Fruit fly (Drosophila melanogaster) whole organism, embryonic: ENCODE measurements around the gene CG5853.

Experiments used
- Asciz ChIP-seq: fragments of 200-800 bp; sonication (Bioruptor generic); optimal IDR thresholded peaks from 2 replicates; lab custom pipeline; 2017; ENCODE audit warnings: missing biosample characterization, mild to moderate bottlenecking, missing genetic modification characterization, missing genetic modification reagents
- Atf-2 ChIP-seq: fragments of 200-800 bp; sonication (Bioruptor generic); optimal IDR thresholded peaks from 2 replicates; lab custom pipeline; 2016; ENCODE audit warnings: missing biosample characterization, missing genetic modification characterization
- B-H1 ChIP-seq: fragments of 200-800 bp; sonication (Bioruptor generic); IDR thresholded peaks from 3 replicates; pipeline ENCODE4 v1.3.6; 2022; ENCODE audit warnings: missing biosample characterization, missing genetic modification characterization
- Blimp-1 ChIP-seq: fragments of 200-800 bp; sonication (Bioruptor generic); optimal IDR thresholded peaks from 3 replicates; lab custom pipeline; 2018; ENCODE audit warnings: missing biosample characterization, missing genetic modification characterization, mild to moderate bottlenecking, moderate library complexity, missing genetic modification reagents
- Bteb2 ChIP-seq: fragments of 200-800 bp; sonication (Bioruptor generic); optimal IDR thresholded peaks from 2 replicates; lab custom pipeline; 2016; ENCODE audit warnings: missing biosample characterization, missing genetic modification characterization
- CG10366 ChIP-seq: fragments of 200-800 bp; sonication (Bioruptor generic); IDR thresholded peaks from 2 replicates; pipeline ENCODE4 v1.3.6; 2022; ENCODE audit warnings: missing biosample characterization, missing genetic modification characterization
- CG11695 ChIP-seq: fragments of 200-800 bp; sonication (Bioruptor generic); IDR thresholded peaks from 3 replicates; pipeline ENCODE4 v1.3.6; 2022; ENCODE audit warnings: missing biosample characterization, missing genetic modification characterization
- CG11696 ChIP-seq: fragments of 200-800 bp; sonication (Bioruptor generic); IDR thresholded peaks from 2 replicates; pipeline ENCODE4 v1.3.6; 2022; ENCODE audit warnings: missing biosample characterization, missing genetic modification characterization
- CG12236 ChIP-seq: fragments of 200-800 bp; sonication (Bioruptor generic); optimal IDR thresholded peaks from 2 replicates; lab custom pipeline; 2016; ENCODE audit warnings: missing biosample characterization, missing genetic modification characterization
- CG1233 ChIP-seq: fragments of 200-800 bp; sonication (Bioruptor generic); optimal IDR thresholded peaks from 4 replicates; lab custom pipeline; 2018; ENCODE audit warnings: missing biosample characterization, mild to moderate bottlenecking, missing genetic modification characterization
- CG12744 ChIP-seq: fragments of 200-800 bp; sonication (Bioruptor generic); optimal IDR thresholded peaks from 2 replicates; lab custom pipeline; 2016; ENCODE audit warnings: missing biosample characterization, missing genetic modification characterization
- CG13123 ChIP-seq: fragments of 200-800 bp; sonication (Bioruptor generic); optimal IDR thresholded peaks from 2 replicates; lab custom pipeline; 2016; ENCODE audit warnings: missing biosample characterization, missing genetic modification characterization
- CG13296 ChIP-seq: fragments of 200-800 bp; sonication (Bioruptor generic); optimal IDR thresholded peaks from 3 replicates; lab custom pipeline; 2018; ENCODE audit warnings: missing biosample characterization, mild to moderate bottlenecking, missing genetic modification characterization
- CG13624 ChIP-seq: fragments of 200-800 bp; sonication (Bioruptor generic); optimal IDR thresholded peaks from 2 replicates; lab custom pipeline; 2016; ENCODE audit warnings: missing biosample characterization, missing genetic modification characterization
- CG13775 ChIP-seq: fragments of 200-800 bp; sonication (Bioruptor generic); optimal IDR thresholded peaks from 3 replicates; lab custom pipeline; 2017; ENCODE audit warnings: missing biosample characterization, mild to moderate bottlenecking, missing genetic modification characterization
- CG15269 ChIP-seq: fragments of 200-800 bp; sonication (Bioruptor generic); optimal IDR thresholded peaks from 2 replicates; lab custom pipeline; 2018; ENCODE audit warnings: missing biosample characterization, mild to moderate bottlenecking, missing genetic modification characterization, moderate library complexity
- CG16779 ChIP-seq: fragments of 200-800 bp; sonication (Bioruptor generic); IDR thresholded peaks from 2 replicates; pipeline ENCODE4 v1.3.6; 2022; ENCODE audit warnings: missing biosample characterization, missing genetic modification characterization
- CG17829 ChIP-seq: fragments of 200-800 bp; optimal IDR thresholded peaks from 2 replicates; lab custom pipeline; 2019; ENCODE audit warnings: missing biosample characterization, mild to moderate bottlenecking, missing genetic modification characterization, moderate library complexity
- CG30020 ChIP-seq: fragments of 200-800 bp; optimal IDR thresholded peaks from 2 replicates; lab custom pipeline; 2019; ENCODE audit warnings: missing biosample characterization, mild to moderate bottlenecking, missing genetic modification characterization, moderate library complexity
- CG6854 ChIP-seq: fragments of 200-800 bp; sonication (Bioruptor generic); optimal IDR thresholded peaks from 3 replicates; lab custom pipeline; 2017; ENCODE audit warnings: missing biosample characterization, mild to moderate bottlenecking, missing genetic modification characterization
- CG8359 ChIP-seq: fragments of 200-800 bp; sonication (Bioruptor generic); optimal IDR thresholded peaks from 2 replicates; lab custom pipeline; 2017; ENCODE audit warnings: missing biosample characterization, mild to moderate bottlenecking, missing genetic modification characterization, borderline replicate concordance
- Dip2 ChIP-seq: fragments of 200-800 bp; sonication (Bioruptor generic); IDR thresholded peaks from 2 replicates; pipeline ENCODE4 v1.3.6; 2022; ENCODE audit warnings: missing biosample characterization, missing genetic modification characterization
- Fer1 ChIP-seq: fragments of 200-800 bp; sonication (Bioruptor generic); optimal IDR thresholded peaks from 2 replicates; lab custom pipeline; 2017; ENCODE audit warnings: missing biosample characterization, mild to moderate bottlenecking, missing genetic modification characterization
- GATAe ChIP-seq: fragments of 200-800 bp; sonication (Bioruptor generic); conservative IDR thresholded peaks from 2 replicates; pipeline ENCODE4 v1.3.6; 2022; ENCODE audit warnings: missing biosample characterization, missing genetic modification characterization
- HLH3B ChIP-seq: fragments of 200-800 bp; sonication (Bioruptor generic); IDR thresholded peaks from 2 replicates; pipeline ENCODE4 v1.3.6; 2022; ENCODE audit warnings: missing biosample characterization, missing genetic modification characterization
- Mad ChIP-seq: fragments of 200-800 bp; sonication (Bioruptor generic); optimal IDR thresholded peaks from 2 replicates; lab custom pipeline; 2016; ENCODE audit warnings: missing biosample characterization, missing genetic modification characterization
- Max ChIP-seq: fragments of 200-800 bp; sonication (Bioruptor generic); optimal IDR thresholded peaks from 2 replicates; lab custom pipeline; 2016; ENCODE audit warnings: missing biosample characterization, mild to moderate bottlenecking, missing genetic modification characterization
- Ptx1 ChIP-seq: fragments of 200-800 bp; sonication (Bioruptor generic); IDR thresholded peaks from 2 replicates; pipeline ENCODE4 v1.3.6; 2022; ENCODE audit warnings: missing biosample characterization, missing genetic modification characterization
- Rx ChIP-seq: fragments of 200-800 bp; sonication (Bioruptor generic); IDR thresholded peaks from 2 replicates; pipeline ENCODE4 v1.3.6; 2022; ENCODE audit warnings: missing biosample characterization, missing genetic modification characterization
- Side ChIP-seq: fragments of 200-800 bp; sonication (Bioruptor generic); optimal IDR thresholded peaks from 2 replicates; lab custom pipeline; 2016; ENCODE audit warnings: missing biosample characterization, missing genetic modification characterization
- Sox102F ChIP-seq: fragments of 200-800 bp; sonication (Bioruptor generic); optimal IDR thresholded peaks from 2 replicates; lab custom pipeline; 2018; ENCODE audit warnings: missing biosample characterization, mild to moderate bottlenecking, missing genetic modification characterization, moderate library complexity
- Tbp ChIP-seq: fragments of >200 bp; optimal IDR thresholded peaks from 2 replicates; lab custom pipeline; 2018; ENCODE audit warnings: missing biosample characterization, missing genetic modification characterization
- br ChIP-seq: fragments of >200 bp; optimal IDR thresholded peaks from 2 replicates; lab custom pipeline; 2017
- chinmo ChIP-seq: fragments of 200-800 bp; sonication (Bioruptor generic); IDR thresholded peaks from 4 replicates; pipeline ENCODE4 v1.3.6; 2022; ENCODE audit warnings: missing biosample characterization, missing genetic modification characterization; ENCODE audit not compliant: partially characterized antibody
- chm ChIP-seq: fragments of 200-800 bp; sonication (Bioruptor generic); IDR thresholded peaks from 2 replicates; pipeline ENCODE4 v1.3.6; 2022; ENCODE audit warnings: missing biosample characterization, missing genetic modification characterization
- chn ChIP-seq: fragments of 200-800 bp; sonication (Bioruptor generic); optimal IDR thresholded peaks from 2 replicates; lab custom pipeline; 2016; ENCODE audit warnings: missing biosample characterization, missing genetic modification characterization
- cwo ChIP-seq: fragments of 200-800 bp; sonication (Bioruptor generic); optimal IDR thresholded peaks from 3 replicates; lab custom pipeline; 2017; ENCODE audit warnings: missing biosample characterization, missing genetic modification characterization, mild to moderate bottlenecking, moderate library complexity, missing genetic modification reagents
- dmrt11E ChIP-seq: fragments of 200-800 bp; sonication (Bioruptor generic); optimal IDR thresholded peaks from 3 replicates; lab custom pipeline; 2018; ENCODE audit warnings: missing biosample characterization, mild to moderate bottlenecking, missing genetic modification characterization, moderate library complexity
- h ChIP-seq: fragments of >200 bp; optimal IDR thresholded peaks from 2 replicates; lab custom pipeline; 2017
- ham ChIP-seq: fragments of 200-800 bp; sonication (Bioruptor generic); IDR thresholded peaks from 2 replicates; pipeline ENCODE4 v1.3.6; 2022; ENCODE audit warnings: missing biosample characterization, missing genetic modification characterization
- hkb ChIP-seq, 2 experiments: fragments of 200-800 bp in 1 of 2; fragments of >200 bp in 1 of 2; sonication (Bioruptor generic) in 1 of 2; IDR thresholded peaks in 1 of 2; optimal IDR thresholded peaks in 1 of 2; 2 replicates each; pipeline versions ENCODE4 v1.3.6 to Lab custom; 2017 to 2022; ENCODE audit warnings: missing biosample characterization in 1 of 2, missing genetic modification characterization in 1 of 2
- jing ChIP-seq: fragments of 200-800 bp; sonication (Bioruptor generic); optimal IDR thresholded peaks from 2 replicates; lab custom pipeline; 2018; ENCODE audit warnings: missing biosample characterization, mild to moderate bottlenecking, missing genetic modification characterization
- kah ChIP-seq: fragments of 200-800 bp; sonication (Bioruptor generic); optimal IDR thresholded peaks from 2 replicates; lab custom pipeline; 2018; ENCODE audit warnings: missing biosample characterization, mild to moderate bottlenecking, missing genetic modification characterization
- lbe ChIP-seq: fragments of 200-800 bp; sonication (Bioruptor generic); optimal IDR thresholded peaks from 2 replicates; lab custom pipeline; 2016; ENCODE audit warnings: missing biosample characterization, mild to moderate bottlenecking, missing genetic modification characterization
- maf-S ChIP-seq: fragments of 200-800 bp; sonication (Bioruptor generic); optimal IDR thresholded peaks from 2 replicates; lab custom pipeline; 2016; ENCODE audit warnings: missing biosample characterization, missing genetic modification characterization
- salm ChIP-seq: fragments of 200-800 bp; sonication (Bioruptor generic); optimal IDR thresholded peaks from 2 replicates; lab custom pipeline; 2018; ENCODE audit warnings: missing biosample characterization, mild to moderate bottlenecking, missing genetic modification characterization
- seq ChIP-seq: fragments of 200-800 bp; sonication (Bioruptor generic); IDR thresholded peaks from 2 replicates; pipeline ENCODE4 v1.3.6; 2022; ENCODE audit warnings: missing biosample characterization, missing genetic modification characterization
- sima ChIP-seq: fragments of 200-800 bp; sonication (Bioruptor generic); optimal IDR thresholded peaks from 2 replicates; lab custom pipeline; 2016; ENCODE audit warnings: missing biosample characterization, missing genetic modification characterization
- tll ChIP-seq, 2 experiments: fragments of 200-800 bp in 1 of 2; fragments of >200 bp in 1 of 2; sonication (Bioruptor generic) in 1 of 2; optimal IDR thresholded peaks; 2 replicates each; lab custom pipeline; 2017 to 2019; ENCODE audit warnings: missing biosample characterization in 2 of 2, missing genetic modification characterization in 2 of 2, mild to moderate bottlenecking in 1 of 2, moderate library complexity in 1 of 2
- wdn ChIP-seq: fragments of 200-800 bp; sonication (Bioruptor generic); IDR thresholded peaks from 2 replicates; pipeline ENCODE4 v1.3.6; 2022; ENCODE audit warnings: missing biosample characterization, missing genetic modification characterization

Gene CG5853

dm6 chr2L:9984078-9984772, 36.8 kb upstream of the CG5853 start, which contains the start of gene bib (continued):
- peak; percentile 1 for TF ChIP-seq maf-S (GFP tag; lab: Kevin White, UChicago)
- peak; percentile 75 for TF ChIP-seq Max (GFP tag; lab: Kevin White, UChicago)
- TF ChIP-seq CG13775 (GFP tag; lab: Kevin White, UChicago): peak; percentile 91
- TF ChIP-seq Tbp (GFP tag; lab: Kevin White, UChicago): no peak
- TF ChIP-seq cwo: peak; percentile 80
- peak; percentile 8 for TF ChIP-seq Mad (GFP tag; lab: Kevin White, UChicago)
- peak; percentile 95 for TF ChIP-seq CG17829 (tag; lab: Kevin White, UChicago)
- TF ChIP-seq jing (GFP tag; lab: Kevin White, UChicago): peak; percentile 18
- TF ChIP-seq seq (GFP tag; lab: Robert Waterston, UW): peak; percentile 49; the same call in 1 of the 2 replicates
- peak; percentile 87 for TF ChIP-seq Fer1 (GFP tag; lab: Kevin White, UChicago)
- no peak for TF ChIP-seq br
- no peak for TF ChIP-seq sima
- no peak for TF ChIP-seq Atf-2 (GFP tag; lab: Kevin White, UChicago)
- TF ChIP-seq CG13123 (GFP tag; lab: Kevin White, UChicago): peak; percentile 65
- peak; percentile 86 for TF ChIP-seq Blimp-1 (GFP tag; lab: Kevin White, UChicago)
- peak; percentile 84 for TF ChIP-seq Sox102F (GFP tag; lab: Kevin White, UChicago)
- no peak for TF ChIP-seq h
- TF ChIP-seq chinmo (GFP tag; lab: Robert Waterston, UW): no peak
- 0 out of 2 replicates have a peak, but pooled peaks have one; percentile 42 for TF ChIP-seq CG16779 (GFP tag; lab: Robert Waterston, UW)
- peak; percentile 57; the same call in 1 of the 2 replicates for TF ChIP-seq CG10366
- TF ChIP-seq ham: no peak
- TF ChIP-seq CG8359 (GFP tag; lab: Kevin White, UChicago): peak; percentile 70
- no peak for TF ChIP-seq Rx (GFP tag; lab: Robert Waterston, UW)
- peak; percentile 90 for TF ChIP-seq CG30020 (tag; lab: Kevin White, UChicago)
- peak; percentile 69 for TF ChIP-seq CG11695
- peak; percentile 67 for TF ChIP-seq CG6854 (GFP tag; lab: Kevin White, UChicago)
- peak; percentile 80 for TF ChIP-seq CG1233 (GFP tag; lab: Kevin White, UChicago)
- peak; percentile 77 for TF ChIP-seq CG15269 (tag; lab: Kevin White, UChicago)
- TF ChIP-seq B-H1 (GFP tag; lab: Robert Waterston, UW): peak; percentile 35; the same call in 2 of the 3 replicates
- peak; percentile 68 for TF ChIP-seq salm (tag; lab: Kevin White, UChicago)
- TF ChIP-seq chm (GFP tag; lab: Robert Waterston, UW): peak; percentile 85
- no peak for TF ChIP-seq CG12236 (GFP tag; lab: Kevin White, UChicago)
- no peak for TF ChIP-seq CG12744 (GFP tag; lab: Kevin White, UChicago)
- no peak for TF ChIP-seq CG11696 (GFP tag; lab: Robert Waterston, UW)
- peak; percentile 41 for TF ChIP-seq kah (GFP tag; lab: Kevin White, UChicago)
- 0 out of 2 replicates have a peak, but pooled peaks have one; percentile 20 for TF ChIP-seq wdn
- peak; percentile 96 for TF ChIP-seq dmrt11E (tag; lab: Kevin White, UChicago)
- TF ChIP-seq tll (GFP tag; optimal IDR thresholded peaks at IDR 0.05; lab: Kevin White, UChicago): peak in 1 of 2 experiments; percentile 92
- TF ChIP-seq chn (GFP tag; lab: Kevin White, UChicago): peak; percentile 61
- TF ChIP-seq GATAe (GFP tag; lab: Robert Waterston, UW): no peak
- no peak for TF ChIP-seq Bteb2 (GFP tag; lab: Kevin White, UChicago)
- TF ChIP-seq HLH3B (GFP tag; lab: Robert Waterston, UW): peak; percentile 58
- TF ChIP-seq Side (GFP tag; lab: Kevin White, UChicago): peak; percentile 41
- TF ChIP-seq CG13296: peak; percentile 73
- TF ChIP-seq Asciz (GFP tag; lab: Kevin White, UChicago): peak; percentile 75
- no peak for TF ChIP-seq Dip2 (GFP tag; lab: Robert Waterston, UW)
- peak; percentile 82 for TF ChIP-seq lbe (GFP tag; lab: Kevin White, UChicago)
- TF ChIP-seq hkb (optimal IDR thresholded peaks at IDR 0.05; lab: Kevin White, UChicago): no peak
- peak; percentile 65 for TF ChIP-seq hkb (GFP tag; IDR thresholded peaks at IDR 0.05; lab: Robert Waterston, UW)
- no peak for TF ChIP-seq CG13624
- peak; percentile 67 for TF ChIP-seq Ptx1 (GFP tag; lab: Robert Waterston, UW)
